Fruit fly (Drosophila melanogaster): Measurements from ENCODE around the gene CG9782.

dm6 chrX:16655724-16656235, 34.4 kb upstream of the CG9782 start:
- TF ChIP-seq Ets98B (GFP tag; IDR thresholded peaks at IDR 0.05) (0 out of 2 replicates have a peak, but pooled peaks have one; percentile 16), CG9948 (tag; optimal IDR thresholded peaks at IDR 0.05) (no peak), EcR (GFP tag; optimal IDR thresholded peaks at IDR 0.05) (peak; percentile 34), Pif1B (GFP tag; optimal IDR thresholded peaks at IDR 0.05) (no peak), CG14655 (GFP tag; optimal IDR thresholded peaks at IDR 0.05) (no peak), D1 (tag; optimal IDR thresholded peaks at IDR 0.05) (no peak), rn (GFP tag; IDR thresholded peaks at IDR 0.05) (no peak), CG8159 (tag; optimal IDR thresholded peaks at IDR 0.05) (no peak), Pif1A (GFP tag; optimal IDR thresholded peaks at IDR 0.05) (no peak), Snoo (tag; optimal IDR thresholded peaks at IDR 0.05) (peak; percentile 27)
